Worm (Caenorhabditis elegans) whole organism, mixed stage, embryonic: ENCODE results near the gene srx-84.

ENCODE experiments used
- M03D4.4 ChIP-seq: sonication (generic microtip); optimal IDR thresholded peaks from 2 replicates; lab custom pipeline; 2017; ENCODE audit warnings: mild to moderate bottlenecking, missing genetic modification characterization, missing compliant biosample characterization
- bed-3 ChIP-seq: fragments of 200-800 bp; sonication (Bioruptor generic); optimal IDR thresholded peaks from 3 replicates; lab custom pipeline; 2018; ENCODE audit warnings: mild to moderate bottlenecking, missing genetic modification characterization, moderate library complexity, missing compliant biosample characterization
- blmp-1 ChIP-seq: fragments of 150-350 bp; optimal IDR thresholded peaks from 2 replicates; lab custom pipeline; 2014; ENCODE audit warnings: missing biosample characterization, missing genetic modification characterization
- ceh-43 ChIP-seq: fragments of 200-800 bp; sonication (Bioruptor generic); optimal IDR thresholded peaks from 2 replicates; lab custom pipeline; 2018; ENCODE audit warnings: mild to moderate bottlenecking, missing genetic modification characterization, moderate library complexity, missing compliant biosample characterization
- ceh-83 ChIP-seq: fragments of 200-800 bp; sonication (Bioruptor generic); optimal IDR thresholded peaks from 2 replicates; lab custom pipeline; 2018; ENCODE audit warnings: mild to moderate bottlenecking, missing genetic modification characterization, missing compliant biosample characterization
- ces-1 ChIP-seq: fragments of 150-350 bp; optimal IDR thresholded peaks from 2 replicates; lab custom pipeline; 2014; ENCODE audit warnings: missing biosample characterization, missing genetic modification reagents, missing genetic modification characterization
- cnd-1 ChIP-seq: fragments of 200-800 bp; sonication (Bioruptor generic); optimal IDR thresholded peaks from 2 replicates; lab custom pipeline; 2018; ENCODE audit warnings: mild to moderate bottlenecking, missing genetic modification characterization, missing compliant biosample characterization
- drap-1 ChIP-seq: fragments of 200-800 bp; sonication (Bioruptor generic); optimal IDR thresholded peaks from 3 replicates; lab custom pipeline; 2018; ENCODE audit warnings: mild to moderate bottlenecking, missing genetic modification characterization, missing compliant biosample characterization
- elt-1 ChIP-seq: sonication (generic microtip); optimal IDR thresholded peaks from 2 replicates; lab custom pipeline; 2017; ENCODE audit warnings: missing genetic modification characterization, mild to moderate bottlenecking, missing compliant biosample characterization, antibody characterized with exemption, moderate library complexity, borderline replicate concordance; ENCODE audit not compliant: insufficient read depth
- elt-3 ChIP-seq: fragments of 150-350 bp; optimal IDR thresholded peaks from 2 replicates; lab custom pipeline; 2014; ENCODE audit warnings: missing biosample characterization, missing genetic modification characterization
- flh-1 ChIP-seq: fragments of 200-800 bp; sonication (Bioruptor generic); optimal IDR thresholded peaks from 2 replicates; lab custom pipeline; 2018; ENCODE audit warnings: mild to moderate bottlenecking, missing genetic modification characterization, moderate library complexity, missing compliant biosample characterization
- ham-2 ChIP-seq: fragments of 200-800 bp; sonication (Bioruptor generic); optimal IDR thresholded peaks from 2 replicates; lab custom pipeline; 2018; ENCODE audit warnings: mild to moderate bottlenecking, missing genetic modification characterization, missing compliant biosample characterization
- hlh-1 ChIP-seq: fragments of 150-350 bp; optimal IDR thresholded peaks from 2 replicates; lab custom pipeline; 2014; ENCODE audit warnings: missing biosample characterization, missing genetic modification reagents, missing genetic modification characterization
- lin-13 ChIP-seq: fragments of 150-350 bp; optimal IDR thresholded peaks from 2 replicates; lab custom pipeline; 2014; ENCODE audit warnings: missing biosample characterization, missing genetic modification characterization
- lin-32 ChIP-seq: fragments of 200-800 bp; sonication (Bioruptor generic); optimal IDR thresholded peaks from 2 replicates; lab custom pipeline; 2018; ENCODE audit warnings: mild to moderate bottlenecking, missing genetic modification characterization, missing compliant biosample characterization
- mab-5 ChIP-seq: fragments of 150-350 bp; optimal IDR thresholded peaks from 2 replicates; lab custom pipeline; 2014; ENCODE audit warnings: missing biosample characterization, missing genetic modification characterization
- mep-1 ChIP-seq: fragments of 150-350 bp; optimal IDR thresholded peaks from 2 replicates; lab custom pipeline; 2017; ENCODE audit warnings: missing biosample characterization, missing genetic modification reagents, missing genetic modification characterization, inconsistent platforms
- mls-2 ChIP-seq: sonication (generic microtip); optimal IDR thresholded peaks from 2 replicates; lab custom pipeline; 2016; ENCODE audit warnings: mild to moderate bottlenecking, missing genetic modification characterization, moderate library complexity, missing compliant biosample characterization
- nhr-12 ChIP-seq: fragments of 150-350 bp; optimal IDR thresholded peaks from 2 replicates; lab custom pipeline; 2014; ENCODE audit warnings: missing biosample characterization, missing genetic modification characterization
- nhr-2 ChIP-seq: fragments of 150-350 bp; optimal IDR thresholded peaks from 2 replicates; lab custom pipeline; 2014; ENCODE audit warnings: missing biosample characterization, missing genetic modification characterization
- nhr-237 ChIP-seq: fragments of 150-350 bp; optimal IDR thresholded peaks from 2 replicates; lab custom pipeline; 2014; ENCODE audit warnings: missing biosample characterization, missing genetic modification characterization
- nhr-76 ChIP-seq: sonication (generic microtip); optimal IDR thresholded peaks from 2 replicates; lab custom pipeline; 2017; ENCODE audit warnings: missing biosample characterization, missing genetic modification characterization
- pha-4 ChIP-seq: fragments of 150-350 bp; optimal IDR thresholded peaks from 2 replicates; lab custom pipeline; 2018; ENCODE audit warnings: missing biosample characterization, missing genetic modification reagents, missing genetic modification characterization
- sem-2 ChIP-seq: fragments of 200-800 bp; sonication (Bioruptor generic); optimal IDR thresholded peaks from 2 replicates; lab custom pipeline; 2018; ENCODE audit warnings: mild to moderate bottlenecking, missing genetic modification characterization, missing compliant biosample characterization
- snpc-4 ChIP-seq: fragments of 150-350 bp; optimal IDR thresholded peaks from 2 replicates; lab custom pipeline; 2014; ENCODE audit warnings: missing biosample characterization, missing genetic modification characterization
- sptf-1 ChIP-seq: sonication (generic microtip); optimal IDR thresholded peaks from 2 replicates; lab custom pipeline; 2017; ENCODE audit warnings: mild to moderate bottlenecking, missing genetic modification characterization, moderate library complexity, missing compliant biosample characterization
- tbx-8 ChIP-seq: fragments of 200-800 bp; sonication (Bioruptor generic); optimal IDR thresholded peaks from 2 replicates; lab custom pipeline; 2018; ENCODE audit warnings: mild to moderate bottlenecking, missing genetic modification characterization, moderate library complexity, missing compliant biosample characterization
- unc-120 ChIP-seq: sonication (generic microtip); optimal IDR thresholded peaks from 2 replicates; lab custom pipeline; 2017; ENCODE audit warnings: missing genetic modification characterization, missing compliant biosample characterization; ENCODE audit not compliant: poor library complexity, severe bottlenecking
- unc-39 ChIP-seq: fragments of 150-350 bp; optimal IDR thresholded peaks from 2 replicates; lab custom pipeline; 2014; ENCODE audit warnings: missing biosample characterization, missing genetic modification characterization
- unc-62 ChIP-seq: fragments of 150-350 bp; optimal IDR thresholded peaks from 2 replicates; lab custom pipeline; 2014; ENCODE audit warnings: missing biosample characterization, missing genetic modification reagents, missing genetic modification characterization
- zip-8 ChIP-seq: fragments of 150-350 bp; optimal IDR thresholded peaks from 2 replicates; lab custom pipeline; 2014; ENCODE audit warnings: missing biosample characterization, missing genetic modification characterization
- ztf-11 ChIP-seq: fragments of 150-350 bp; optimal IDR thresholded peaks from 2 replicates; lab custom pipeline; 2014; ENCODE audit warnings: missing biosample characterization, missing genetic modification characterization

srx-84 gene

DNA sequence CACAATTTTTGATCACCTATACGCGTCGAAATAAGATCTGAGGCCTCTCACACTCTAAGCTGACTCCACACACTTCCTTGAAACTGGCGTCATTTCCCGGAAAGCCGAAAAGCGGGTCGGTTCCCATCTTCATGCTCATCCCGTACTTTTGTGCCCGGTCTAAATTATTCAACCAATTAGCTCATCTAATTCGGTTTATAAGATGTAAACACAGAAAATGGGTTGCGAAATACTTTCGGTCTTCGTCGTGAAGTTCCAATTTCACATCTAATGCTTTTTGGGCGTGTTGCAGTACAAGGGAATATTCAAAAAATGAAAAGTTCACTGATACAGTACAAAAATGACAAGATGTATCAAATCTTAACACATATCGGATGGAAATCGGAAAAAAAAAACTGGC, 32.2 kb downstream of the srx-84 start:
- TF ChIP-seq ceh-43 (GFP tag; lab: Kevin White, UChicago) = no peak
- TF ChIP-seq ces-1 (GFP tag; lab: Kevin White, UChicago) = peak; percentile 6

DNA sequence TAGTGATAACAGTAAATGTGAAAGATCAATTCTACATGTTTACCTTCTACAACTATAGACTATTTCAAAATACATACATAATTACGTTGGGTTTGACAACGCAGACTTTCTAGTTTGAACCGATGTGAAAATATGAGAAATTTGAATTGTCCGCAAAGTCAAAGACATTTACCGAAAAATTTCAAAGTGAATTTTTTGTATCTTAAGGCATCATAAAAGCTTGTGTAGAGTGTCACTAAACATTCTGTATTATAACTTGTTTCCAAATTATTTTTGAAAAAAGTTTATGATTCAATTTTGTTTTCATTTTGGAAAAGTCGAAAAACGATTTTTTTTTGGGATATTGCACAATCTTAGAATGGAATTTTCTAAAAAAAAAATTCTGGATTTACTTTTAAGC, 36.7 kb downstream of the srx-84 start:
- TF ChIP-seq bed-3 (GFP tag; lab: Kevin White, UChicago) (no peak), ham-2 (GFP tag; lab: Kevin White, UChicago) (no peak), nhr-12 (no peak), ztf-11 (tag; lab: Kevin White, UChicago) (no peak), snpc-4 (tag; lab: Kevin White, UChicago) (no peak), sem-2 (GFP tag; lab: Kevin White, UChicago) (no peak), elt-1 (tag; lab: Kevin White, UChicago) (no peak), lin-32 (no peak), lin-13 (no peak), sptf-1 (tag; lab: Kevin White, UChicago) (no peak), hlh-1 (tag; lab: Kevin White, UChicago) (no peak), flh-1 (GFP tag; lab: Kevin White, UChicago) (no peak), elt-3 (tag; lab: Kevin White, UChicago) (no peak), nhr-76 (tag; lab: Kevin White, UChicago) (no peak), unc-39 (tag; lab: Kevin White, UChicago) (no peak), tbx-8 (GFP tag; lab: Kevin White, UChicago) (no peak), unc-62 (GFP tag; lab: Kevin White, UChicago) (no peak), nhr-237 (tag; lab: Kevin White, UChicago) (no peak), ceh-43 (GFP tag; lab: Kevin White, UChicago) (no peak)

DNA sequence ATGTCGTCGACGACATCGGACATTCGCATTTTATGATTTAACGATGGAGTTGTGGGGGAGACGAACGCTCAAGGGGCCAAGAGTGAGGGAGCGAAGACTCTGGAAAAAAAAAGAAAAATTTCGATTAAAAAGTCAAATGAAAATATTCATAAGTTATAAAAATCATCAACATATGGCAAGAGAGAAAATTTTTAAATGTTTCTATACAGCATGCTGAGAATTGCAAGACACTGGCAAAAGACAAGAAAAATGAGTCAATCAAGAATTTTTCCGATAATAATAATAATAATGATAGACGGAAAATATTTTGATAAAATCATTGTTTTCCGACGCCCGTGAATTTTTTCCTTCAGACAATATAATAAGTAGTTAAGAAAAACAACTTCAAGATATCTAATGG, 38.3 kb downstream of the srx-84 start, which contains the start of gene sipa-1:
Gene sipa-1, minus strand, starts transcription at position 101 of the 400 bp plus-strand sequence.
- TF ChIP-seq elt-1 (tag; lab: Kevin White, UChicago) = no peak
- TF ChIP-seq cnd-1 (tag; lab: Kevin White, UChicago) = no peak
- TF ChIP-seq unc-39 (tag; lab: Kevin White, UChicago) = no peak
- no peak for TF ChIP-seq lin-32
- TF ChIP-seq ceh-43 (GFP tag; lab: Kevin White, UChicago) = no peak
- no peak for TF ChIP-seq unc-62 (GFP tag; lab: Kevin White, UChicago)
- no peak for TF ChIP-seq ceh-83 (GFP tag; lab: Kevin White, UChicago)
- TF ChIP-seq nhr-2 (tag; lab: Kevin White, UChicago) = no peak
- no peak for TF ChIP-seq elt-3 (tag; lab: Kevin White, UChicago)
- TF ChIP-seq mab-5 (tag; lab: Kevin White, UChicago) = no peak
- no peak for TF ChIP-seq ztf-11 (tag; lab: Kevin White, UChicago)
- no peak for TF ChIP-seq hlh-1 (tag; lab: Kevin White, UChicago)
- no peak for TF ChIP-seq sem-2 (GFP tag; lab: Kevin White, UChicago)
- no peak for TF ChIP-seq pha-4 (tag; lab: Kevin White, UChicago)
- TF ChIP-seq, all 35 proteins: peak for 0

DNA sequence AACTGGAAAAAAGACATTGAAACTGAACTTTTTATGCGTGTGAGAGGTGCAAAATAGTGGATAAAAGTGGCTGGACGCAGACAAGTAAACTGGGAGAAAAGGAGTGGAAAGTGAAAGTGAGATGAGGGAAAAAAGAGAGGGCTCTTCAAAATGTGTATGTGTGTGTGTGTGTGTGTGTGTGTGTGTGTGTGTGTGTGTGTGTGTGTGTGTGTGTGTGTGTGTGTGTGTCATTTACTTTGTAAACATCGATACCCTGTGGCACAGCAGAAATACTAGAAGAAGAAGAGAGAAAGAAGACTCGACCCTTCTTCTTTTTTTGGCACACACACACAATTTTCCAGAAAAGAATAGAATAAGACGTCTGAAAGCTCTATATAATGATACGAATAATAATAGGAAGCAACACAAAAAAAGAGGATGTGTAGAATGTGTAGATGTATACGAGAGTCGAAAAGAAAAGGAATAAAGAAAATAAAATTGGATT, 39.8 kb downstream of the srx-84 start:
- TF ChIP-seq sptf-1 (tag; lab: Kevin White, UChicago) (peak; percentile 41), drap-1 (peak; percentile 23), ceh-83 (GFP tag; lab: Kevin White, UChicago) (peak; percentile 32), unc-120 (tag; lab: Kevin White, UChicago) (peak; percentile 13), M03D4.4 (tag; lab: Kevin White, UChicago) (peak; percentile 53), nhr-12 (no peak), flh-1 (GFP tag; lab: Kevin White, UChicago) (no peak), pha-4 (tag; lab: Kevin White, UChicago) (peak; percentile 34), mls-2 (tag; lab: Kevin White, UChicago) (peak; percentile 24), ces-1 (GFP tag; lab: Kevin White, UChicago) (peak; percentile 70), elt-3 (tag; lab: Kevin White, UChicago) (no peak), ham-2 (GFP tag; lab: Kevin White, UChicago) (no peak), tbx-8 (GFP tag; lab: Kevin White, UChicago) (no peak)
- TF ChIP-seq, all 35 proteins: peak for 8

DNA sequence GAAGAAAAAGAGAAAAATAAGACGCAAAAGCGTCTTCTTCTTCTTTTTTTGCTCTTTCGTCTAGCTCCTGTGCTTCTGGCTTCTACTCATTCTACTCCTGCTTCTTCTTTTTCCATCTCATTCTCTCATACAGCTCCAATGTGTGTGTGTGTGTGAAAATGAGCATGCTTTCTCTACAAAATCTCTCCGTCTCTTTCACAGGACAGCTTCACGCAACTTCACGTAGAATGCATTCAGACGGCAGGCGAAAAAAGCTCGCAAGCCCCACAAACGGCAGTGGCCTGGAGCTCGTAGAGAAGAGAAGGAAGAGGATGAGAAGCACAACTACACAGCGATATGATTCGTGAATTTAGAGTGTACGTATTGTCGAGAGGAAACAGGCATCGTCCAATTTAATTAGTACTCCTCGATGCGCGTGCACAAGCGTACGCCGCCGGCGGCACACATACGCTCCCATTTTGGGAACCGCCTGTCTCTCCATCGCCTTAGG, 42.4 kb downstream of the srx-84 start:
- no peak for TF ChIP-seq snpc-4 (tag; lab: Kevin White, UChicago)
- TF ChIP-seq tbx-8 (GFP tag; lab: Kevin White, UChicago) = no peak
- peak; percentile 96 for TF ChIP-seq ces-1 (GFP tag; lab: Kevin White, UChicago)
- no peak for TF ChIP-seq blmp-1 (tag; lab: Kevin White, UChicago)
- no peak for TF ChIP-seq unc-62 (GFP tag; lab: Kevin White, UChicago)
- TF ChIP-seq zip-8 = no peak
- peak; percentile 57 for TF ChIP-seq mls-2 (tag; lab: Kevin White, UChicago)
- peak; percentile 38 for TF ChIP-seq drap-1
- TF ChIP-seq unc-120 (tag; lab: Kevin White, UChicago) = peak; percentile 48
- TF ChIP-seq mep-1 (tag; lab: Kevin White, UChicago) = peak; percentile 0
